Worm (Caenorhabditis elegans): ENCODE data around the gene K08F9.1.

DNA sequence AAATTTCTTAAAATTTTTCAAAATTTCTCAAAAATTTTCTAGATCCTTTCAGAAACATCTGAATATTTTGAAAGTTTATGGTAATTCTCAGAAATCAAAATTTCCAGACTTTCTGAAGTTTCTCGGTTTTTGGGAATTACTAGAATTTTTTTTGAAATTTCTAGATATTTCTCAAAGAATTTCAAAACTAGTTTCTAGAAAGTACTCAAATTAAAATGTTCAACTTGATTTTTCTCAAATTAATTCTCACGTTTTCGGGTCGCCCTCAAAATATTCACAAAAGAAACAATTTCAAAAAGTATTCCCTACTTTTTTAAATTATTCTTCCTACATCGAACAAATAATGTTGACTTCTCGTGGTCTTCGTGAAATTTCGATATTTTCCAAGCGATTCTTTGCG lies 36.6 kb upstream of the K08F9.1 start, which contains the start of gene T09F5.10:
- TF ChIP-seq unc-39 (tag; optimal IDR thresholded peaks at IDR 0.05) (no peak), unc-62 (GFP tag; optimal IDR thresholded peaks at IDR 0.05) (no peak), C34F6.9 (tag; optimal IDR thresholded peaks at IDR 0.05) (no peak), lin-13 (GFP tag; optimal IDR thresholded peaks at IDR 0.05) (no peak), nhr-6 (tag; optimal IDR thresholded peaks at IDR 0.05) (no peak), ama-1 (optimal IDR thresholded peaks at IDR 0.05) (no peak), lin-39 (tag; optimal IDR thresholded peaks at IDR 0.05) (no peak), ztf-1 (GFP tag; conservative IDR thresholded peaks at IDR 0.05) (no peak)

Data from whole organism, L2 larva.